Worm (Caenorhabditis elegans): ENCODE measurements around the gene ooc-3.

ooc-3 gene

DNA sequence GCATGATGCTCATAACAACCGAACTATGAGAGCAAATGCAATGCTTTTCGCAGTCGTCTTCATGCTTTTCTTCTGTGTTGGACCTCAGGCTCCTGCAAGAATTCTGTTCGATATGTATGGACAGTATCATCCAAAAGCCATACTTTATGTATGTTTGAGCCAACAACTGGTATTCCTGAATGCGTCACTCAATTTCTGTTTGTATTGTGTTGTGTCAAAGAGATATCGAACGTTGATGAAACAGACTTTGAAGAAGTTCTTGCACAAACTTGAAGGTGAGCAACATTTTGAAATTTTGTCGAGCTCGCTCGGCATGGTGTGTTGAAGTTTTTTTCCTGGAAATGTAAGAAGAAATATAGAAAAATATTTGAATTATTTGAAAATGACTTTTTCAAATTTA, 17.8 kb upstream of the ooc-3 start:
- TF ChIP-seq pes-1 (GFP tag; IDR thresholded peaks at IDR 0.05) (no peak), tbx-37 (GFP tag; conservative IDR thresholded peaks at IDR 0.05) (no peak), scrt-1 (GFP tag; IDR thresholded peaks at IDR 0.05) (no peak), hmbx-1 (tag; optimal IDR thresholded peaks at IDR 0.05) (no peak)

DNA sequence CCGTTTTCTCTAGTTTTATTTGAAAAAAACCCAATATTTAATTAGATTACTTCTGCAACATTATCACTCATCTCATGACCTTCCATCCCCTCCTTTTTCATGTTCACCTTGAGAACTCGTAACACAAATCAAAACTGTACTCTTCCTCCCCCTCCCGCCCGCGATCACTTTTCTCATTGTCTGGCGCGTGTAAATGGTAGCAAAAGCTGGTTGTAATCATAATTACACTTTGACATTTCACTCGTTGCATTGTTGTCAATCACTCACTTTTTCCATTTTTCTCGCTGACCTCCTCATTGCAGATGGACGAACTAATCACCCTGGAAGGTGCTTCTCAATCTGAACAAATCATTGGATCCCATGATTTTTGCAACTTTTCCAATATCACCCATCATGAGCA, 15.3 kb upstream of the ooc-3 start, which contains the start of gene npr-41:
npr-41 (plus strand) TSS at position 301 of the 400 bp plus-strand sequence.
- TF ChIP-seq hmbx-1 (tag; optimal IDR thresholded peaks at IDR 0.05) (no peak), hmg-4 (GFP tag; optimal IDR thresholded peaks at IDR 0.05) (no peak), flt-1 (GFP tag; IDR thresholded peaks at IDR 0.05) (no peak), tbx-37 (GFP tag; conservative IDR thresholded peaks at IDR 0.05) (no peak), pes-1 (GFP tag; IDR thresholded peaks at IDR 0.05) (no peak), B0310.2 (tag; optimal IDR thresholded peaks at IDR 0.05) (no peak), tra-4 (tag; optimal IDR thresholded peaks at IDR 0.05) (no peak), aly-1 (tag; optimal IDR thresholded peaks at IDR 0.05) (no peak), ceh-36 (tag; optimal IDR thresholded peaks at IDR 0.05) (no peak), F13C5.2 (tag; optimal IDR thresholded peaks at IDR 0.05) (no peak)

DNA sequence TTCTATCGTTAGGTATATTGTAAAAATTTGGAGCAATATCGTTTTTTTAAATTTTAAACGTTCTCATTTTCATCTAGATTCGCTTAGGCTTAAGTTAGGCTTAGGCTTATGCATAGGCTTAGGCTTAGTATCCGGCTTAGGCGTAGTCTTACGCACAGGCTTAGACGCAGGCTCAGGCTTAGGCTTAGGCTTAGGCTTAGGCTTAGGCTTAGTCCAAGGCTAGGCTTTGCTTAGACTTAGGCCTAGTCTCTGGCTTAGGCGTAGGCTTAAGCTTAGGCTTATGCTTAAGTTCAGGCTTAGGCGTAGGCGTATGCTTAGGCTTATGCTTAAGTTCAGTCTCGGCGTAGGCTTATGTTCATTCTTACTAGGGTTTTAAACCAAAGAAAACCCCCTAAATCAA, 8.6 kb upstream of the ooc-3 start:
- TF ChIP-seq ets-7 (tag; optimal IDR thresholded peaks at IDR 0.05) (no peak), scrt-1 (GFP tag; IDR thresholded peaks at IDR 0.05) (0 out of 2 replicates have a peak, but pooled peaks have one; percentile 37), ceh-36 (tag; optimal IDR thresholded peaks at IDR 0.05) (peak; percentile 86)

DNA sequence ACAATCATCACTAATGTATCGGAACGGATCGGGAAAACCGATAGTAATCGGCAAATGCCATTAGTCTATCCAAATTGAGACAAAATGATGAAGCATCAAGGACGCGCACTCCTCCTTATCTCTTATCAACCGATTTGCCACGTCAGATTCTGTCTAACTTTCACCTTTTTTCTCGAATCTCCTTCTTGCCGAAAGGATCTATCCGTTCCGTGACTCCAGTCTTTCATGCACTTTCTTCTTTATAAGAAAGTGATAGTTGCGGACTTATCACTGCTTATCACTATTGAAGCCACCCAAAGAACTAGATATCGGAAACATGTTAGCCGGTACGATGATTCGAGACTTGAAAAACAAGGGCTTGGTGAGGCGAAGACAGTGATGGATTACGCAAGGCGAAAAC, 6.8 kb upstream of the ooc-3 start:
- TF ChIP-seq tbx-37 (GFP tag; conservative IDR thresholded peaks at IDR 0.05) (no peak), sea-1 (GFP tag; conservative IDR thresholded peaks at IDR 0.05) (no peak), aly-1 (tag; optimal IDR thresholded peaks at IDR 0.05) (no peak), pes-1 (GFP tag; IDR thresholded peaks at IDR 0.05) (no peak), hnd-1 (tag; optimal IDR thresholded peaks at IDR 0.05) (no peak)

DNA sequence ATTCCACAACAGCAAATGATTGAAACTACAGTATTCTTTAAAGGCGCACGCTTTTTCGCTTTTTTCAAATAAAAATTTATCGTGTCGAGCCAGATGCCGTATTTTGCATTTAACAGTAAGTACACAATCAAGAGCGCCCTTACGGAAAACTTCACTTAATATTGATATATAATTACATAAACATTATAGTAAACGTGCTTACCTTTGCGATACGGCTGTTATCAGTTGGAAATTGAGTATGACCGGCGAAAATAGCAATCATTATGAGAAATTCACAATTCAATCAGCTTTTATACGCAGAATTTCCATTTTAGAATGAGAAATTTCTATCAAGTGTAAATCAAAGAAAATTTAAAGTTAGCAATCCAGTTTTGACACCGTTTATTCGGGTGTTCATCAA, 5.1 kb upstream of the ooc-3 start, which contains the start of gene B0334.20:
B0334.20 (minus strand) TSS at position 262 of the 400 bp plus-strand sequence.
- TF ChIP-seq ceh-13 (GFP tag; optimal IDR thresholded peaks at IDR 0.05) (no peak), hmbx-1 (tag; optimal IDR thresholded peaks at IDR 0.05) (no peak), ama-1 (optimal IDR thresholded peaks at IDR 0.05) (no peak), hnd-1 (tag; optimal IDR thresholded peaks at IDR 0.05) (no peak), F13C5.2 (tag; optimal IDR thresholded peaks at IDR 0.05) (no peak), pes-1 (GFP tag; IDR thresholded peaks at IDR 0.05) (no peak), B0310.2 (tag; optimal IDR thresholded peaks at IDR 0.05) (no peak), tra-4 (tag; optimal IDR thresholded peaks at IDR 0.05) (no peak), flt-1 (GFP tag; IDR thresholded peaks at IDR 0.05) (no peak), ets-7 (tag; optimal IDR thresholded peaks at IDR 0.05) (no peak), aly-1 (tag; optimal IDR thresholded peaks at IDR 0.05) (no peak), tbx-11 (GFP tag; IDR thresholded peaks at IDR 0.05) (no peak), scrt-1 (GFP tag; IDR thresholded peaks at IDR 0.05) (no peak), sea-1 (GFP tag; conservative IDR thresholded peaks at IDR 0.05) (no peak), ceh-36 (tag; optimal IDR thresholded peaks at IDR 0.05) (no peak), hmg-4 (GFP tag; optimal IDR thresholded peaks at IDR 0.05) (no peak), tbx-37 (GFP tag; conservative IDR thresholded peaks at IDR 0.05) (no peak)

ce11 chrII:11497365-11497764, 2.2 kb upstream of the ooc-3 start, which contains the start of gene B0334.5:
B0334.5 (plus strand) TSS chrII:11497665.
- TF ChIP-seq hnd-1 (tag; optimal IDR thresholded peaks at IDR 0.05) = no peak
- TF ChIP-seq aly-1 (tag; optimal IDR thresholded peaks at IDR 0.05) = no peak
- no peak for TF ChIP-seq B0310.2 (tag; optimal IDR thresholded peaks at IDR 0.05)

DNA sequence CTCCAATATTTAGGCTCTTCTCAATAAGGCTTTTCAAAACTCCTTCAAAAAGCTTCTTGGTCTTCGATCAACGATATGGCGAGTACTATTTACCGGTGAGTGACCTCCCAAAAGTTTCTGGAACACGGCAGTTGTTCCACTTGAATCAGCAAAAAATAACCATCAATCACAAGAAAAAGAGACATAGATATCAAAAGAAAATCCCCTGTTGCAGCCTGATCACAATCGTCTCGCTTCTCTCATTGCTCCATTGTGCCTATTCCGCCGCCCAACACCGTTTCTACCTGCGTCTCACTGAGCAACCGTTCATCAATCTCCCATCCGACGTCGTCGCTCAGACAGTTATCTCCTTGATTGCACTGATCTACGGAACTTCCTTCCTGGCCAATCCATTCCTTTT, 1.6 kb upstream of the ooc-3 start, which contains the start of gene emc-5:
emc-5 (plus strand) TSS at position 14 of the 400 bp plus-strand sequence.
- no peak for TF ChIP-seq scrt-1 (GFP tag; IDR thresholded peaks at IDR 0.05)
- no peak for TF ChIP-seq tbx-37 (GFP tag; conservative IDR thresholded peaks at IDR 0.05)
- TF ChIP-seq sea-1 (GFP tag; conservative IDR thresholded peaks at IDR 0.05) = no peak
- TF ChIP-seq tra-4 (tag; optimal IDR thresholded peaks at IDR 0.05) = no peak
- no peak for TF ChIP-seq ets-7 (tag; optimal IDR thresholded peaks at IDR 0.05)
- TF ChIP-seq ama-1 (optimal IDR thresholded peaks at IDR 0.05) = no peak
- TF ChIP-seq tbx-11 (GFP tag; IDR thresholded peaks at IDR 0.05) = no peak
- TF ChIP-seq flt-1 (GFP tag; IDR thresholded peaks at IDR 0.05) = no peak
- no peak for TF ChIP-seq ceh-13 (GFP tag; optimal IDR thresholded peaks at IDR 0.05)
- no peak for TF ChIP-seq ceh-36 (tag; optimal IDR thresholded peaks at IDR 0.05)
- no peak for TF ChIP-seq aly-1 (tag; optimal IDR thresholded peaks at IDR 0.05)
- TF ChIP-seq F13C5.2 (tag; optimal IDR thresholded peaks at IDR 0.05) = no peak
- no peak for TF ChIP-seq hnd-1 (tag; optimal IDR thresholded peaks at IDR 0.05)

ce11 chrII:11495806-11496205, 685 bp upstream of the ooc-3 start:
- TF ChIP-seq ets-7 (tag; optimal IDR thresholded peaks at IDR 0.05) = no peak
- no peak for TF ChIP-seq aly-1 (tag; optimal IDR thresholded peaks at IDR 0.05)
- TF ChIP-seq B0310.2 (tag; optimal IDR thresholded peaks at IDR 0.05) = no peak
- TF ChIP-seq tbx-37 (GFP tag; conservative IDR thresholded peaks at IDR 0.05) = no peak
- no peak for TF ChIP-seq scrt-1 (GFP tag; IDR thresholded peaks at IDR 0.05)
- no peak for TF ChIP-seq F13C5.2 (tag; optimal IDR thresholded peaks at IDR 0.05)
- TF ChIP-seq tbx-11 (GFP tag; IDR thresholded peaks at IDR 0.05) = no peak
- no peak for TF ChIP-seq hmg-4 (GFP tag; optimal IDR thresholded peaks at IDR 0.05)
- no peak for TF ChIP-seq ceh-36 (tag; optimal IDR thresholded peaks at IDR 0.05)
- no peak for TF ChIP-seq hmbx-1 (tag; optimal IDR thresholded peaks at IDR 0.05)
- no peak for TF ChIP-seq ceh-13 (GFP tag; optimal IDR thresholded peaks at IDR 0.05)
- TF ChIP-seq pes-1 (GFP tag; IDR thresholded peaks at IDR 0.05) = no peak
- no peak for TF ChIP-seq hnd-1 (tag; optimal IDR thresholded peaks at IDR 0.05)

All from whole organism, early embryonic.